Worm (Caenorhabditis elegans) whole organism, L1 larva: Measurements from ENCODE around the gene frpr-19.
A peak's percentile ranks its signal among the peaks of the same experiment; 100 is the strongest.

Source experiments
- dpl-1 ChIP-seq, 3 experiments: fragments of 150-350 bp in 2 of 3; sonication (generic microtip) in 1 of 3; optimal IDR thresholded peaks; 2 replicates each; lab custom pipeline; 2014 to 2017; ENCODE audit warnings: missing biosample characterization in 3 of 3, missing genetic modification characterization in 3 of 3, missing genetic modification reagents in 3 of 3
- dsc-1 ChIP-seq: sonication (generic microtip); optimal IDR thresholded peaks from 2 replicates; lab custom pipeline; 2016; ENCODE audit warnings: mild to moderate bottlenecking, missing genetic modification characterization, missing compliant biosample characterization
- fos-1 ChIP-seq: fragments of 150-350 bp; optimal IDR thresholded peaks from 2 replicates; lab custom pipeline; 2014; ENCODE audit warnings: missing biosample characterization, missing genetic modification characterization
- lin-39 ChIP-seq: fragments of 150-350 bp; optimal IDR thresholded peaks from 2 replicates; lab custom pipeline; 2014; ENCODE audit warnings: missing biosample characterization, missing genetic modification reagents, missing genetic modification characterization
- nhr-71 ChIP-seq: sonication (generic microtip); optimal IDR thresholded peaks from 2 replicates; lab custom pipeline; 2016; ENCODE audit warnings: mild to moderate bottlenecking, missing genetic modification characterization, moderate library complexity, missing compliant biosample characterization
- nhr-76 ChIP-seq: sonication (generic microtip); optimal IDR thresholded peaks from 2 replicates; lab custom pipeline; 2017; ENCODE audit warnings: missing biosample characterization, missing genetic modification characterization
- skn-1 ChIP-seq: fragments of 150-350 bp; optimal IDR thresholded peaks from 2 replicates; lab custom pipeline; 2014; ENCODE audit warnings: missing biosample characterization, missing genetic modification characterization
- zag-1 ChIP-seq: fragments of 150-350 bp; optimal IDR thresholded peaks from 2 replicates; lab custom pipeline; 2014; ENCODE audit warnings: missing biosample characterization, missing genetic modification characterization

DNA sequence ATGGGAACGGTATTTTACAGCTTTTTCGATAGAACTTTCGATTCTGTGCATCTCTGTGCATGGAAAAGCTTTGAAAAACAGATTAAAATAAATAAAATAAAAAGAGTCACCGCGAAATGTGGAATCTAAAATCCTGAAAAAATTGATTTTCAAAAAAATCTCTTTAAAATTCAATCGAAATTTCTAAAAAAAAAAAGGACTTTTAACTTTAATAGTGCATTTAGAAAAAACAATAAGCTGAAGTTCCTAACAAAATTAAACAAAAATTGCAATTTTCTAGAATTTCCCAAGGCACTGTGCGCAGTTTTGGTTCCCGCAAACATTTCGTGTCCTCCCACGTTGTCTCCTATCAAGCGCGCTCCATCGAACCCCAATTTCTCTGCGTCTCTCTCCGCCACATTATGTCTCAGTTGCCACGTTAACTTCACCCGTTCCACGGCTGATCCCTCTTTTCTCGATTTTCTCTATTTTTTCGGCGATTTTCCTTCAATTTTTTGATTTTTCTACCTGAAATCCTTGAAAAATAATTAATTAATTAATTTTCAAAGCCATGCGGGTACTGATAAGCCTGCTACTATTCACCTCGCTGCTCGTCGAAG, 35.9 kb downstream of the frpr-19 start, which contains the start of the genes Y41D4A.6 and Y41D4A.4:
- TF ChIP-seq nhr-71 (tag; lab: Kevin White, UChicago): peak; percentile 94
- TF ChIP-seq zag-1 (tag; lab: Kevin White, UChicago): no peak
- peak; percentile 71 to 78 (median 75) for TF ChIP-seq dpl-1 (GFP tag; optimal IDR thresholded peaks at IDR 0.05; lab: Kevin White, UChicago)
- TF ChIP-seq nhr-76 (tag; lab: Kevin White, UChicago): no peak
- TF ChIP-seq fos-1 (tag; lab: Kevin White, UChicago): peak; percentile 78
- TF ChIP-seq skn-1 (tag; lab: Kevin White, UChicago): peak; percentile 70
- peak; percentile 79 for TF ChIP-seq dsc-1
- TF ChIP-seq lin-39 (tag; lab: Kevin White, UChicago): no peak
